Worm (Caenorhabditis elegans) whole organism, L4 larva: ENCODE results near the gene C16E9.2.

ENCODE experiments used
- aha-1 ChIP-seq: fragments of 150-350 bp; peaks from one replicate; lab custom pipeline; 2014; ENCODE audit warnings: missing biosample characterization, missing genetic modification characterization
- ceh-82 ChIP-seq: sonication (generic microtip); optimal IDR thresholded peaks from 2 replicates; lab custom pipeline; 2017; ENCODE audit warnings: missing biosample characterization, missing genetic modification characterization
- dmd-8 ChIP-seq: fragments of 200-800 bp; sonication (Bioruptor generic); IDR thresholded peaks from 2 replicates; pipeline ENCODE4 v1.3.6; 2022; ENCODE audit warnings: missing genetic modification characterization, missing compliant biosample characterization
- lim-7 ChIP-seq: fragments of 200-800 bp; sonication (Bioruptor generic); IDR thresholded peaks from 2 replicates; pipeline ENCODE4 v1.3.6; 2022; ENCODE audit warnings: missing genetic modification characterization, missing compliant biosample characterization
- lin-1 ChIP-seq: fragments of 200-800 bp; sonication (Bioruptor generic); IDR thresholded peaks from 2 replicates; pipeline ENCODE4 v1.3.6; 2022; ENCODE audit warnings: missing genetic modification reagents, missing genetic modification characterization, missing compliant biosample characterization
- lsy-2 ChIP-seq, 2 experiments: fragments of 150-350 bp in 1 of 2; sonication (generic microtip) in 1 of 2; optimal IDR thresholded peaks; 2 replicates each; lab custom pipeline; 2014 to 2017; ENCODE audit warnings: missing biosample characterization in 2 of 2, missing genetic modification characterization in 2 of 2
- mep-1 ChIP-seq: fragments of 150-350 bp; sonication (generic microtip); optimal IDR thresholded peaks from 3 replicates; lab custom pipeline; 2014; ENCODE audit warnings: missing biosample characterization, missing genetic modification characterization
- mes-2 ChIP-seq: sonication (generic microtip); optimal IDR thresholded peaks from 2 replicates; lab custom pipeline; 2016; ENCODE audit warnings: missing genotype, mild to moderate bottlenecking, missing genetic modification characterization, missing compliant biosample characterization; ENCODE audit not compliant: poor library complexity, severe bottlenecking
- nhr-76 ChIP-seq: fragments of 150-350 bp; optimal IDR thresholded peaks from 2 replicates; lab custom pipeline; 2014; ENCODE audit warnings: missing biosample characterization, missing genetic modification characterization
- snpc-4 ChIP-seq: fragments of 150-350 bp; optimal IDR thresholded peaks from 2 replicates; lab custom pipeline; 2014; ENCODE audit warnings: missing biosample characterization, missing genetic modification characterization

DNA sequence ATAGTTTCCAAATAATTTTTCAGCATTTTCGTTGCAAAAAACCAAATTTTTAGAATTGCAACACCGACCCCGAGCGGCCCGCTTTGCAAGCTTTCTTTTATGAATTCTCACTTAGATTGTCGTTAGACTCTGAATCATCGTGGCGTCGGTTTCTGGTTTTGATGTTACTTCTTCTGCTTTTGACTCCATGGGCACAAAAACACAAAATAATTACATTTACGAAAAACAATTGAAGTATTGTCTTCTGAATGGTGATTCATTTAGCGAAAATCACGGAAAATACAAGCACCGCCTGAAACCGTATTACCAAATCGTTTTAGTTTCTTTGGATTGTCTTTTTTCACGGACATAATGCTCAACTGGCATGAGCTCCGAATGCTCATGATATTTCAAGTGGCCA, 34.5 kb upstream of the C16E9.2 start, which contains the start of gene pes-23:
- no peak for TF ChIP-seq lsy-2 (tag; optimal IDR thresholded peaks at IDR 0.05; lab: Kevin White, UChicago)
- TF ChIP-seq dmd-8 (GFP tag; lab: Robert Waterston, UW), result no peak
- TF ChIP-seq lin-1 (GFP tag; lab: Robert Waterston, UW), result no peak
- TF ChIP-seq ceh-82 (tag; lab: Kevin White, UChicago), result no peak
- TF ChIP-seq snpc-4 (tag; lab: Kevin White, UChicago), result no peak
- TF ChIP-seq lim-7 (GFP tag; lab: Robert Waterston, UW), result no peak
- TF ChIP-seq mes-2 (tag; lab: Kevin White, UChicago), result no peak
- TF ChIP-seq nhr-76 (tag; lab: Kevin White, UChicago), result no peak
- no peak for TF ChIP-seq aha-1 (tag; lab: Kevin White, UChicago)
- no peak for TF ChIP-seq mep-1 (tag; lab: Kevin White, UChicago)
